Worm (Caenorhabditis elegans): Measurements from ENCODE around the gene hst-3.1.

hst-3.1 gene

ce11 chrII:6181337-6181736 lies 12.3 kb upstream of the hst-3.1 start:
- TF ChIP-seq snpc-1.2 (GFP tag; IDR thresholded peaks at IDR 0.05) (no peak), nhr-41 (GFP tag; IDR thresholded peaks at IDR 0.05) (no peak), nhr-11 (tag; optimal IDR thresholded peaks at IDR 0.05) (peak; percentile 51), hlh-11 (tag; optimal IDR thresholded peaks at IDR 0.05) (peak; percentile 2), spr-3 (GFP tag; optimal IDR thresholded peaks at IDR 0.05) (no peak), vab-7 (GFP tag; IDR thresholded peaks at IDR 0.05) (no peak), dmd-6 (GFP tag; IDR thresholded peaks at IDR 0.05) (no peak), daf-16 (GFP tag; optimal IDR thresholded peaks at IDR 0.05) (peak in 1 of 2 experiments; percentile 23), daf-16 (tag; optimal IDR thresholded peaks at IDR 0.05) (no peak), lin-38 (GFP tag; IDR thresholded peaks at IDR 0.05) (no peak), ctbp-1 (GFP tag; IDR thresholded peaks at IDR 0.05) (no peak), hlh-30 (tag; optimal IDR thresholded peaks at IDR 0.05; ENCODE audit: insufficient read depth) (peak; percentile 47), zfp-3 (GFP tag; conservative IDR thresholded peaks at IDR 0.05) (no peak), hmg-1.1 (GFP tag; IDR thresholded peaks at IDR 0.05) (no peak), F37D6.2 (tag; optimal IDR thresholded peaks at IDR 0.05) (no peak), ceh-28 (tag; optimal IDR thresholded peaks at IDR 0.05) (no peak), lin-1 (GFP tag; IDR thresholded peaks at IDR 0.05) (no peak)

- TF ChIP-seq dmd-6 (GFP tag; IDR thresholded peaks at IDR 0.05), result peak; percentile 59
- TF ChIP-seq nhr-11 (tag; optimal IDR thresholded peaks at IDR 0.05), result no peak
- no peak for TF ChIP-seq F10B5.3 (tag; optimal IDR thresholded peaks at IDR 0.05)
Measured at ce11 chrII:6180552-6180951, 11.5 kb upstream of the hst-3.1 start.

- TF ChIP-seq lin-29 (GFP tag; IDR thresholded peaks at IDR 0.05), result no peak
- TF ChIP-seq nhr-11 (tag; optimal IDR thresholded peaks at IDR 0.05), result no peak
- TF ChIP-seq hlh-11 (tag; optimal IDR thresholded peaks at IDR 0.05), result no peak
- no peak for TF ChIP-seq lin-15B (tag; optimal IDR thresholded peaks at IDR 0.05)
- TF ChIP-seq F44E2.7 (GFP tag; IDR thresholded peaks at IDR 0.05), result no peak
- TF ChIP-seq pha-4 (GFP tag; IDR thresholded peaks at IDR 0.05), result no peak
- no peak for TF ChIP-seq pha-4 (tag; optimal IDR thresholded peaks at IDR 0.05)
- TF ChIP-seq daf-12 (tag; optimal IDR thresholded peaks at IDR 0.05), result no peak
- no peak for TF ChIP-seq saeg-2 (GFP tag; IDR thresholded peaks at IDR 0.05)
- no peak for TF ChIP-seq nhr-48 (tag; optimal IDR thresholded peaks at IDR 0.05)
- TF ChIP-seq ceh-28 (tag; optimal IDR thresholded peaks at IDR 0.05), result no peak
- no peak for TF ChIP-seq mdt-29 (GFP tag; IDR thresholded peaks at IDR 0.05)
- no peak for TF ChIP-seq dve-1 (tag; optimal IDR thresholded peaks at IDR 0.05; ENCODE audit: insufficient read depth)
- TF ChIP-seq F49E8.2 (tag; optimal IDR thresholded peaks at IDR 0.05; ENCODE audit: borderline replicate concordance), result no peak
- TF ChIP-seq cey-2 (tag; optimal IDR thresholded peaks at IDR 0.05; ENCODE audit: borderline replicate concordance, insufficient read depth), result no peak
Measured at ce11 chrII:6179531-6179930, 10.5 kb upstream of the hst-3.1 start, which contains the start of gene F40H3.1. F40H3.1 (plus strand) TSS chrII:6179831.

ce11 chrII:6178743-6179129 lies 9.7 kb upstream of the hst-3.1 start:
- peak; percentile 84 for TF ChIP-seq aha-1 (tag)
- no peak for TF ChIP-seq daf-16 (GFP tag; optimal IDR thresholded peaks at IDR 0.05)
- TF ChIP-seq daf-16 (tag; optimal IDR thresholded peaks at IDR 0.05), result peak; percentile 10
- TF ChIP-seq mxl-3 (GFP tag; optimal IDR thresholded peaks at IDR 0.05), result no peak

ce11 chrII:6177975-6178742 lies 9.1 kb upstream of the hst-3.1 start:
- peak in 1 of 2 experiments; percentile 10 for TF ChIP-seq mdl-1 (tag; optimal IDR thresholded peaks at IDR 0.05)
- no peak for TF ChIP-seq lin-38 (GFP tag; IDR thresholded peaks at IDR 0.05)
- no peak for TF ChIP-seq ztf-11 (tag; optimal IDR thresholded peaks at IDR 0.05)
- no peak for TF ChIP-seq rbr-2 (tag; optimal IDR thresholded peaks at IDR 0.05)
- no peak for TF ChIP-seq egl-43 (GFP tag; IDR thresholded peaks at IDR 0.05)
- TF ChIP-seq daf-16 (GFP tag; optimal IDR thresholded peaks at IDR 0.05), result no peak
- peak; percentile 21 for TF ChIP-seq daf-16 (tag; optimal IDR thresholded peaks at IDR 0.05)
- no peak for TF ChIP-seq nhr-102 (tag; optimal IDR thresholded peaks at IDR 0.05)
- peak in 1 of 2 experiments; percentile 51 for TF ChIP-seq unc-62 (GFP tag; optimal IDR thresholded peaks at IDR 0.05 in 1 of 2)
- no peak for TF ChIP-seq unc-62 (tag; optimal IDR thresholded peaks at IDR 0.05)
- TF ChIP-seq nhr-28 (tag; optimal IDR thresholded peaks at IDR 0.05), result peak; percentile 45
- TF ChIP-seq pqm-1 (tag; optimal IDR thresholded peaks at IDR 0.05), result peak; percentile 82
- no peak for TF ChIP-seq lin-15B (tag; optimal IDR thresholded peaks at IDR 0.05)
- no peak for TF ChIP-seq nhr-25 (tag; optimal IDR thresholded peaks at IDR 0.05; ENCODE audit: borderline replicate concordance, insufficient read depth)
- peak; percentile 14 for TF ChIP-seq dve-1 (tag; optimal IDR thresholded peaks at IDR 0.05; ENCODE audit: insufficient read depth)
- no peak for TF ChIP-seq Y5F2A.4 (GFP tag; optimal IDR thresholded peaks at IDR 0.05)

Measured in whole organism, L4 larva.